Worm (Caenorhabditis elegans) whole organism, L2 larva: ENCODE results near the gene lido-2.
A peak's percentile ranks its signal among the peaks of the same experiment; 100 is the strongest.
"Not testable (repeated sequence)": the region's sequence is repeated elsewhere in the genome, so short reads cannot be mapped to it uniquely, and the experiment has no call there.

ENCODE experiments used
- C34F6.9 ChIP-seq: fragments of 150-350 bp; optimal IDR thresholded peaks from 2 replicates; lab custom pipeline; 2014; ENCODE audit warnings: missing biosample characterization, missing genetic modification characterization
- F13H6.1 ChIP-seq: sonication (generic microtip); optimal IDR thresholded peaks from 2 replicates; lab custom pipeline; 2016; ENCODE audit warnings: missing genetic modification characterization, missing compliant biosample characterization
- R02D3.7 ChIP-seq: fragments of 150-350 bp; optimal IDR thresholded peaks from 2 replicates; lab custom pipeline; 2014; ENCODE audit warnings: missing biosample characterization, missing genetic modification characterization
- Y55F3AM.14 ChIP-seq: fragments of 200-800 bp; sonication (Bioruptor generic); optimal IDR thresholded peaks from 2 replicates; lab custom pipeline; 2018; ENCODE audit warnings: mild to moderate bottlenecking, missing genetic modification characterization, missing compliant biosample characterization
- ZK546.5 ChIP-seq: sonication (generic microtip); optimal IDR thresholded peaks from 2 replicates; lab custom pipeline; 2017; ENCODE audit warnings: missing biosample characterization, missing genetic modification characterization
- aly-2 ChIP-seq: fragments of 150-350 bp; optimal IDR thresholded peaks from 2 replicates; lab custom pipeline; 2014; ENCODE audit warnings: missing biosample characterization, missing genetic modification characterization
- ama-1 ChIP-seq: fragments of 150-350 bp; optimal IDR thresholded peaks from 2 replicates; lab custom pipeline; 2018; ENCODE audit warnings: inconsistent platforms
- ceh-16 ChIP-seq: fragments of 150-350 bp; optimal IDR thresholded peaks from 2 replicates; lab custom pipeline; 2014; ENCODE audit warnings: missing biosample characterization, missing genetic modification characterization
- crh-2 ChIP-seq: sonication (generic microtip); optimal IDR thresholded peaks from 2 replicates; lab custom pipeline; 2017; ENCODE audit warnings: missing biosample characterization, missing genetic modification characterization
- elt-1 ChIP-seq: fragments of 150-350 bp; optimal IDR thresholded peaks from 2 replicates; lab custom pipeline; 2014; ENCODE audit warnings: missing biosample characterization, missing genetic modification characterization
- fos-1 ChIP-seq: fragments of 150-350 bp; optimal IDR thresholded peaks from 2 replicates; lab custom pipeline; 2014; ENCODE audit warnings: missing biosample characterization, missing genetic modification characterization
- lin-11 ChIP-seq: fragments of 150-350 bp; sonication (generic microtip); optimal IDR thresholded peaks from 2 replicates; lab custom pipeline; 2014; ENCODE audit warnings: missing biosample characterization, missing genetic modification characterization, inconsistent platforms, mixed read lengths
- lin-13 ChIP-seq: fragments of 150-350 bp; optimal IDR thresholded peaks from 2 replicates; lab custom pipeline; 2014; ENCODE audit warnings: missing biosample characterization, missing genetic modification reagents, missing genetic modification characterization
- lsy-2 ChIP-seq, 2 experiments: fragments of 150-350 bp in 1 of 2; sonication (generic microtip) in 1 of 2; optimal IDR thresholded peaks; 2 replicates each; lab custom pipeline; 2014 to 2017; ENCODE audit warnings: missing biosample characterization in 2 of 2, missing genetic modification characterization in 2 of 2
- mdl-1 ChIP-seq, 2 experiments: fragments of 150-350 bp in 1 of 2; sonication (generic microtip) in 1 of 2; optimal IDR thresholded peaks; 2 replicates each; lab custom pipeline; 2017; ENCODE audit warnings: missing biosample characterization in 2 of 2, missing genetic modification characterization in 2 of 2
- nhr-10 ChIP-seq: sonication (generic microtip); optimal IDR thresholded peaks from 2 replicates; lab custom pipeline; 2017; ENCODE audit warnings: missing biosample characterization, missing genetic modification characterization
- nhr-129 ChIP-seq: fragments of 150-350 bp; optimal IDR thresholded peaks from 2 replicates; lab custom pipeline; 2014; ENCODE audit warnings: missing biosample characterization, missing genetic modification characterization
- nhr-21 ChIP-seq: fragments of 150-350 bp; optimal IDR thresholded peaks from 2 replicates; lab custom pipeline; 2014; ENCODE audit warnings: missing biosample characterization, missing genetic modification characterization
- nhr-23 ChIP-seq: fragments of 150-350 bp; optimal IDR thresholded peaks from 2 replicates; lab custom pipeline; 2014; ENCODE audit warnings: missing biosample characterization, missing genetic modification reagents, missing genetic modification characterization
- nhr-25 ChIP-seq: fragments of 150-350 bp; sonication (generic microtip); optimal IDR thresholded peaks from 3 replicates; lab custom pipeline; 2014; ENCODE audit warnings: missing biosample characterization, missing genetic modification characterization
- nhr-77 ChIP-seq: fragments of 150-350 bp; optimal IDR thresholded peaks from 2 replicates; lab custom pipeline; 2014; ENCODE audit warnings: missing biosample characterization, missing genetic modification characterization
- peb-1 ChIP-seq: fragments of 150-350 bp; optimal IDR thresholded peaks from 2 replicates; lab custom pipeline; 2014; ENCODE audit warnings: missing biosample characterization, missing genetic modification characterization
- sem-4 ChIP-seq: fragments of 150-350 bp; optimal IDR thresholded peaks from 2 replicates; lab custom pipeline; 2014; ENCODE audit warnings: missing biosample characterization, missing genetic modification reagents, missing genetic modification characterization
- skn-1 ChIP-seq: sonication (generic microtip); optimal IDR thresholded peaks from 2 replicates; lab custom pipeline; 2017; ENCODE audit warnings: missing biosample characterization, missing genetic modification characterization
- sma-3 ChIP-seq: sonication (generic microtip); optimal IDR thresholded peaks from 2 replicates; lab custom pipeline; 2016; ENCODE audit warnings: missing genetic modification reagents, missing genetic modification characterization, missing compliant biosample characterization
- sma-9 ChIP-seq, 2 experiments: fragments of 150-350 bp in 1 of 2; sonication (generic microtip) in 1 of 2; optimal IDR thresholded peaks; 2 replicates each; lab custom pipeline; 2014 to 2016; ENCODE audit warnings: missing genetic modification characterization in 2 of 2, mild to moderate bottlenecking in 1 of 2, missing biosample characterization in 1 of 2, missing compliant biosample characterization in 1 of 2, missing genetic modification reagents in 1 of 2, moderate library complexity in 1 of 2
- snpc-4 ChIP-seq: fragments of 150-350 bp; optimal IDR thresholded peaks from 2 replicates; lab custom pipeline; 2014; ENCODE audit warnings: missing biosample characterization, missing genetic modification characterization
- unc-39 ChIP-seq: fragments of 150-350 bp; optimal IDR thresholded peaks from 2 replicates; lab custom pipeline; 2014; ENCODE audit warnings: missing biosample characterization, missing genetic modification characterization
- unc-55 ChIP-seq: fragments of 150-350 bp; sonication (generic microtip); optimal IDR thresholded peaks from 3 replicates; lab custom pipeline; 2014; ENCODE audit warnings: missing biosample characterization, missing genetic modification reagents, missing genetic modification characterization
- unc-62 ChIP-seq: fragments of 150-350 bp; optimal IDR thresholded peaks from 2 replicates; lab custom pipeline; 2014; ENCODE audit warnings: missing biosample characterization, missing genetic modification reagents, missing genetic modification characterization
- zag-1 ChIP-seq: fragments of 150-350 bp; optimal IDR thresholded peaks from 2 replicates; lab custom pipeline; 2014; ENCODE audit warnings: missing biosample characterization, missing genetic modification characterization
- ztf-1 ChIP-seq: fragments of 200-800 bp; sonication (Bioruptor generic); conservative IDR thresholded peaks from 2 replicates; pipeline ENCODE4 v1.3.6; 2022; ENCODE audit warnings: missing genetic modification characterization, missing compliant biosample characterization
- ztf-11 ChIP-seq: sonication (generic microtip); optimal IDR thresholded peaks from 2 replicates; lab custom pipeline; 2017; ENCODE audit warnings: missing biosample characterization, missing genetic modification characterization
- ztf-4 ChIP-seq: fragments of 150-350 bp; optimal IDR thresholded peaks from 2 replicates; lab custom pipeline; 2014; ENCODE audit warnings: missing biosample characterization, missing genetic modification characterization

lido-2 gene

ce11 chrX:17117359-17117758 is 16.8 kb upstream of the lido-2 start, which contains the start of gene K09E3.2:
K09E3.2 (plus strand) TSS chrX:17117659.
- not testable (repeated sequence) for TF ChIP-seq crh-2, ZK546.5, unc-39 (tag; lab: Kevin White, UChicago)

- TF ChIP-seq C34F6.9 (tag; lab: Kevin White, UChicago), result no peak
- no peak for TF ChIP-seq sma-9 (GFP tag; optimal IDR thresholded peaks at IDR 0.05; lab: Kevin White, UChicago)
- TF ChIP-seq sma-9 (tag; optimal IDR thresholded peaks at IDR 0.05; lab: Kevin White, UChicago), result no peak
- TF ChIP-seq ztf-1 (GFP tag; lab: Robert Waterston, UW), result no peak
- no peak for TF ChIP-seq nhr-77 (tag; lab: Kevin White, UChicago)
- TF ChIP-seq Y55F3AM.14 (GFP tag; lab: Kevin White, UChicago), result no peak
- no peak for TF ChIP-seq ztf-4
- TF ChIP-seq skn-1 (tag; lab: Kevin White, UChicago), result no peak
- no peak for TF ChIP-seq zag-1
- no peak for TF ChIP-seq ama-1
- TF ChIP-seq, all 48 proteins: peak for 0
These were observed 14.5 kb upstream of the lido-2 start, which contains the start of gene lido-6 for ce11 chrX:17115089-17115488. lido-6 (minus strand) TSS chrX:17115189.

- TF ChIP-seq nhr-23 (tag; lab: Kevin White, UChicago) (no peak), skn-1 (tag; lab: Kevin White, UChicago) (no peak), lin-11 (tag; lab: Kevin White, UChicago) (no peak), ztf-11 (tag; lab: Kevin White, UChicago) (no peak), lsy-2 (tag; optimal IDR thresholded peaks at IDR 0.05; lab: Kevin White, UChicago) (no peak), peb-1 (tag; lab: Kevin White, UChicago) (no peak), ztf-1 (GFP tag; lab: Robert Waterston, UW) (no peak), mdl-1 (tag; optimal IDR thresholded peaks at IDR 0.05; lab: Kevin White, UChicago) (no peak), unc-62 (GFP tag; lab: Kevin White, UChicago) (no peak), nhr-129 (tag; lab: Kevin White, UChicago) (no peak), F13H6.1 (tag; lab: Kevin White, UChicago) (no peak), nhr-10 (tag; lab: Kevin White, UChicago) (no peak)
- TF ChIP-seq, all 48 proteins: peak for 0
These were observed 10.0 kb upstream of the lido-2 start, which contains the start of gene lido-5 for ce11 chrX:17110555-17110954. lido-5 (minus strand) TSS chrX:17110655.

ce11 chrX:17107670-17108069 is 7.1 kb upstream of the lido-2 start, which contains the start of gene lido-4:
lido-4 (minus strand) TSS chrX:17107770.
- TF ChIP-seq nhr-25 (tag; lab: Kevin White, UChicago) (no peak), ZK546.5 (tag; lab: Kevin White, UChicago) (no peak), lin-13 (GFP tag; lab: Kevin White, UChicago) (no peak), fos-1 (tag; lab: Kevin White, UChicago) (no peak), nhr-21 (no peak), mdl-1 (tag; optimal IDR thresholded peaks at IDR 0.05; lab: Kevin White, UChicago) (no peak), ceh-16 (tag; lab: Kevin White, UChicago) (no peak), C34F6.9 (tag; lab: Kevin White, UChicago) (no peak), R02D3.7 (tag; lab: Kevin White, UChicago) (no peak), lin-11 (tag; lab: Kevin White, UChicago) (no peak), lsy-2 (tag; optimal IDR thresholded peaks at IDR 0.05; lab: Kevin White, UChicago) (no peak), snpc-4 (tag; lab: Kevin White, UChicago) (no peak), ztf-4 (no peak), crh-2 (tag; lab: Kevin White, UChicago) (no peak), F13H6.1 (tag; lab: Kevin White, UChicago) (no peak), sem-4 (tag; lab: Kevin White, UChicago) (no peak), unc-55 (GFP tag; lab: Kevin White, UChicago) (no peak), ama-1 (no peak)
- TF ChIP-seq, all 48 proteins: peak for 0

- TF ChIP-seq sma-3 (GFP tag; lab: Kevin White, UChicago) (no peak), elt-1 (tag; lab: Kevin White, UChicago) (peak; percentile 35), C34F6.9 (tag; lab: Kevin White, UChicago) (no peak), aly-2 (tag; lab: Kevin White, UChicago) (no peak), ztf-4 (no peak), mdl-1 (tag; optimal IDR thresholded peaks at IDR 0.05; lab: Kevin White, UChicago) (no peak), sma-9 (GFP tag; optimal IDR thresholded peaks at IDR 0.05; lab: Kevin White, UChicago) (peak; percentile 9), sma-9 (tag; optimal IDR thresholded peaks at IDR 0.05; lab: Kevin White, UChicago) (no peak)
- TF ChIP-seq, all 48 proteins: peak for 2
These were observed 3.9 kb downstream of the lido-2 start, which contains the start of gene lido-1 for ce11 chrX:17096508-17097234. lido-1 (minus strand) TSS chrX:17096558.
